Fruit fly (Drosophila melanogaster) whole organism, pupa: ENCODE results near the gene CG42541.

Source experiments
- CG32121 ChIP-seq: fragments of 200-800 bp; sonication (Bioruptor generic); IDR thresholded peaks from 2 replicates; pipeline ENCODE4 v1.3.6; 2022; ENCODE audit warnings: missing biosample characterization, missing genetic modification characterization
- CG34367 ChIP-seq: fragments of 200-800 bp; sonication (Bioruptor generic); optimal IDR thresholded peaks from 2 replicates; lab custom pipeline; 2018; ENCODE audit warnings: missing biosample characterization, mild to moderate bottlenecking, missing genetic modification characterization
- fd96Ca ChIP-seq: fragments of 200-800 bp; sonication (Bioruptor generic); IDR thresholded peaks from 3 replicates; pipeline ENCODE4 v1.3.6; 2022; ENCODE audit warnings: missing biosample characterization, missing genetic modification characterization
- gl ChIP-seq: fragments of 200-800 bp; sonication (Bioruptor generic); optimal IDR thresholded peaks from 2 replicates; lab custom pipeline; 2018; ENCODE audit warnings: missing biosample characterization, mild to moderate bottlenecking, missing genetic modification characterization

- TF ChIP-seq fd96Ca (GFP tag; lab: Robert Waterston, UW) (no peak), CG32121 (GFP tag; lab: Robert Waterston, UW) (no peak), gl (no peak), CG34367 (tag; lab: Kevin White, UChicago) (no peak)
Measured at dm6 chrX:3874452-3874851, 55.9 kb downstream of the CG42541 start.
